Worm (Caenorhabditis elegans) whole organism, L3 larva: Measurements from ENCODE around the gene F59D12.2.

Experiments
- R02D3.7 ChIP-seq: fragments of 150-350 bp; optimal IDR thresholded peaks from 2 replicates; lab custom pipeline; 2014; ENCODE audit warnings: missing biosample characterization, missing genetic modification characterization
- aly-2 ChIP-seq: fragments of 150-350 bp; optimal IDR thresholded peaks from 2 replicates; lab custom pipeline; 2014; ENCODE audit warnings: missing biosample characterization, missing genetic modification characterization
- ama-1 ChIP-seq: fragments of 150-350 bp; optimal IDR thresholded peaks from 2 replicates; lab custom pipeline; 2018
- ceh-16 ChIP-seq: sonication (generic microtip); optimal IDR thresholded peaks from 2 replicates; lab custom pipeline; 2017; ENCODE audit warnings: missing biosample characterization, missing genetic modification characterization
- ceh-28 ChIP-seq: fragments of 150-350 bp; optimal IDR thresholded peaks from 2 replicates; lab custom pipeline; 2014; ENCODE audit warnings: missing biosample characterization, missing genetic modification reagents, missing genetic modification characterization
- ceh-9 ChIP-seq: sonication (generic microtip); optimal IDR thresholded peaks from 2 replicates; lab custom pipeline; 2018; ENCODE audit warnings: missing biosample characterization, missing genetic modification characterization
- daf-12 ChIP-seq: fragments of 150-350 bp; optimal IDR thresholded peaks from 2 replicates; lab custom pipeline; 2014; ENCODE audit warnings: missing biosample characterization, missing genetic modification reagents, missing genetic modification characterization
- egl-27 ChIP-seq: sonication (generic microtip); optimal IDR thresholded peaks from 4 replicates; lab custom pipeline; 2017; ENCODE audit warnings: missing biosample characterization, missing genetic modification reagents, missing genetic modification characterization
- egl-5 ChIP-seq: fragments of 150-350 bp; optimal IDR thresholded peaks from 2 replicates; lab custom pipeline; 2017; ENCODE audit warnings: missing biosample characterization, missing genetic modification reagents, missing genetic modification characterization, inconsistent platforms
- elt-2 ChIP-seq: sonication (generic microtip); optimal IDR thresholded peaks from 2 replicates; lab custom pipeline; 2016; ENCODE audit warnings: missing genetic modification reagents, mild to moderate bottlenecking, missing genetic modification characterization, missing compliant biosample characterization
- elt-3 ChIP-seq, 3 experiments: fragments of 150-350 bp in 1 of 3; sonication (generic microtip) in 2 of 3; optimal IDR thresholded peaks; 2 replicates in 2 of 3; 4 replicates in 1 of 3; lab custom pipeline; 2014 to 2017; ENCODE audit warnings: missing biosample characterization in 3 of 3, missing genetic modification characterization in 3 of 3
- fkh-10 ChIP-seq: sonication (generic microtip); optimal IDR thresholded peaks from 2 replicates; lab custom pipeline; 2017; ENCODE audit warnings: missing biosample characterization, missing genetic modification reagents, missing genetic modification characterization
- fos-1 ChIP-seq: fragments of 150-350 bp; optimal IDR thresholded peaks from 2 replicates; lab custom pipeline; 2014; ENCODE audit warnings: missing biosample characterization, missing genetic modification characterization
- hmg-11 ChIP-seq: sonication (generic microtip); optimal IDR thresholded peaks from 2 replicates; lab custom pipeline; 2016; ENCODE audit warnings: missing genetic modification characterization, missing compliant biosample characterization
- jun-1 ChIP-seq: fragments of 150-350 bp; optimal IDR thresholded peaks from 2 replicates; lab custom pipeline; 2014; ENCODE audit warnings: missing biosample characterization, missing genetic modification reagents, missing genetic modification characterization
- lin-15B ChIP-seq: fragments of 150-350 bp; optimal IDR thresholded peaks from 2 replicates; lab custom pipeline; 2014; ENCODE audit warnings: missing biosample characterization, missing genetic modification characterization
- lin-39 ChIP-seq: fragments of 150-350 bp; optimal IDR thresholded peaks from 2 replicates; lab custom pipeline; 2018; ENCODE audit warnings: missing biosample characterization, missing genetic modification reagents, missing genetic modification characterization
- lsy-12 ChIP-seq: sonication (generic microtip); optimal IDR thresholded peaks from 2 replicates; lab custom pipeline; 2016; ENCODE audit warnings: mild to moderate bottlenecking, missing genetic modification characterization, missing compliant biosample characterization
- mdl-1 ChIP-seq: fragments of 150-350 bp; optimal IDR thresholded peaks from 2 replicates; lab custom pipeline; 2014; ENCODE audit warnings: missing biosample characterization, missing genetic modification characterization
- nfya-1 ChIP-seq: sonication (generic microtip); optimal IDR thresholded peaks from 2 replicates; lab custom pipeline; 2017; ENCODE audit warnings: missing genetic modification characterization, mild to moderate bottlenecking, missing compliant biosample characterization, antibody characterized with exemption, moderate library complexity; ENCODE audit not compliant: insufficient read depth
- nhr-11 ChIP-seq: fragments of 150-350 bp; optimal IDR thresholded peaks from 2 replicates; lab custom pipeline; 2014; ENCODE audit warnings: missing biosample characterization, missing genetic modification characterization
- nhr-12 ChIP-seq: fragments of 150-350 bp; optimal IDR thresholded peaks from 2 replicates; lab custom pipeline; 2014; ENCODE audit warnings: missing biosample characterization, missing genetic modification characterization
- nhr-23 ChIP-seq: fragments of 150-350 bp; optimal IDR thresholded peaks from 2 replicates; lab custom pipeline; 2014; ENCODE audit warnings: missing biosample characterization, missing genetic modification reagents, missing genetic modification characterization
- nhr-237 ChIP-seq: fragments of 150-350 bp; optimal IDR thresholded peaks from 2 replicates; lab custom pipeline; 2014; ENCODE audit warnings: missing biosample characterization, missing genetic modification characterization
- nhr-25 ChIP-seq: sonication (generic microtip); optimal IDR thresholded peaks from 2 replicates; lab custom pipeline; 2017; ENCODE audit warnings: missing biosample characterization, missing genetic modification characterization
- nhr-28 ChIP-seq: fragments of 150-350 bp; optimal IDR thresholded peaks from 2 replicates; lab custom pipeline; 2014; ENCODE audit warnings: missing biosample characterization, missing genetic modification characterization
- nhr-67 ChIP-seq: fragments of 150-350 bp; optimal IDR thresholded peaks from 2 replicates; lab custom pipeline; 2014; ENCODE audit warnings: missing biosample characterization, missing genetic modification characterization
- nhr-76 ChIP-seq: fragments of 150-350 bp; sonication (generic microtip); optimal IDR thresholded peaks from 5 replicates; lab custom pipeline; 2014; ENCODE audit warnings: missing biosample characterization, missing genetic modification characterization
- nhr-77 ChIP-seq: fragments of 150-350 bp; optimal IDR thresholded peaks from 2 replicates; lab custom pipeline; 2014; ENCODE audit warnings: missing biosample characterization, missing genetic modification characterization
- pha-4 ChIP-seq: fragments of 150-350 bp; optimal IDR thresholded peaks from 2 replicates; lab custom pipeline; 2014; ENCODE audit warnings: missing biosample characterization, missing genetic modification reagents, missing genetic modification characterization
- pqm-1 ChIP-seq: fragments of 150-350 bp; optimal IDR thresholded peaks from 2 replicates; lab custom pipeline; 2017; ENCODE audit warnings: missing biosample characterization, missing genetic modification characterization, inconsistent platforms
- snpc-4 ChIP-seq: fragments of 150-350 bp; optimal IDR thresholded peaks from 2 replicates; lab custom pipeline; 2014; ENCODE audit warnings: missing biosample characterization, missing genetic modification characterization
- tbx-2 ChIP-seq: sonication (generic microtip); optimal IDR thresholded peaks from 2 replicates; lab custom pipeline; 2016; ENCODE audit warnings: mild to moderate bottlenecking, missing genetic modification characterization, missing compliant biosample characterization
- unc-62 ChIP-seq: fragments of 150-350 bp; sonication (generic microtip); optimal IDR thresholded peaks from 4 replicates; lab custom pipeline; 2014; ENCODE audit warnings: missing biosample characterization, missing genetic modification reagents, missing genetic modification characterization
- zag-1 ChIP-seq: fragments of 150-350 bp; optimal IDR thresholded peaks from 2 replicates; lab custom pipeline; 2014; ENCODE audit warnings: missing biosample characterization, missing genetic modification characterization
- ztf-11 ChIP-seq: fragments of 150-350 bp; optimal IDR thresholded peaks from 2 replicates; lab custom pipeline; 2014; ENCODE audit warnings: missing biosample characterization, missing genetic modification characterization

Gene F59D12.2

ce11 chrX:15663740-15664139 lies 11.8 kb downstream of the F59D12.2 start:
- TF ChIP-seq nhr-25 (tag; lab: Kevin White, UChicago): no peak
- no peak for TF ChIP-seq nhr-23 (tag; lab: Kevin White, UChicago)
- TF ChIP-seq ztf-11 (tag; lab: Kevin White, UChicago): no peak
- TF ChIP-seq hmg-11 (tag; lab: Kevin White, UChicago): no peak
- no peak for TF ChIP-seq ama-1
- no peak for TF ChIP-seq zag-1 (tag; lab: Kevin White, UChicago)
- TF ChIP-seq nhr-76: no peak
- TF ChIP-seq lsy-12 (tag; lab: Kevin White, UChicago): no peak
- peak; percentile 41 for TF ChIP-seq snpc-4 (tag; lab: Kevin White, UChicago)

ce11 chrX:15659561-15659960 lies 16.0 kb downstream of the F59D12.2 start:
- TF ChIP-seq lin-39 (tag; lab: Kevin White, UChicago): peak; percentile 14
- no peak for TF ChIP-seq R02D3.7 (tag; lab: Kevin White, UChicago)
- TF ChIP-seq nhr-25 (tag; lab: Kevin White, UChicago): no peak
- peak; percentile 25 for TF ChIP-seq nfya-1 (tag; lab: Kevin White, UChicago)
- TF ChIP-seq hmg-11 (tag; lab: Kevin White, UChicago): peak; percentile 6
- peak; percentile 44 for TF ChIP-seq fkh-10

ce11 chrX:15657773-15658172 lies 17.7 kb downstream of the F59D12.2 start:
- TF ChIP-seq tbx-2 (tag; lab: Kevin White, UChicago) (no peak), nhr-11 (tag; lab: Kevin White, UChicago) (no peak), fos-1 (tag; lab: Kevin White, UChicago) (no peak), nhr-76 (no peak), R02D3.7 (tag; lab: Kevin White, UChicago) (no peak), jun-1 (tag; lab: Kevin White, UChicago) (no peak), nhr-77 (no peak), ceh-9 (no peak), ceh-16 (no peak), egl-27 (tag; lab: Kevin White, UChicago) (no peak), nhr-237 (tag; lab: Kevin White, UChicago) (no peak), ztf-11 (tag; lab: Kevin White, UChicago) (no peak), elt-3 (tag; optimal IDR thresholded peaks at IDR 0.05; lab: Kevin White, UChicago) (no peak), pqm-1 (no peak)

ce11 chrX:15655623-15656022 lies 19.9 kb downstream of the F59D12.2 start:
- no peak for TF ChIP-seq mdl-1 (tag; lab: Kevin White, UChicago)
- TF ChIP-seq ceh-9: no peak
- no peak for TF ChIP-seq egl-5 (tag; lab: Kevin White, UChicago)
- TF ChIP-seq unc-62: no peak
- no peak for TF ChIP-seq elt-2
- no peak for TF ChIP-seq daf-12

- TF ChIP-seq nhr-28 (tag; lab: Kevin White, UChicago) (no peak), egl-27 (tag; lab: Kevin White, UChicago) (no peak), daf-12 (no peak), zag-1 (tag; lab: Kevin White, UChicago) (no peak), lin-15B (tag; lab: Kevin White, UChicago) (no peak), nhr-12 (tag; lab: Kevin White, UChicago) (no peak), nhr-76 (no peak), ceh-16 (no peak), ceh-9 (no peak), nhr-67 (tag; lab: Kevin White, UChicago) (no peak), elt-2 (no peak)
These were observed 20.6 kb downstream of the F59D12.2 start for ce11 chrX:15654969-15655368.

ce11 chrX:15653196-15653595 lies 22.3 kb downstream of the F59D12.2 start:
- TF ChIP-seq pha-4 (tag; lab: Kevin White, UChicago) (no peak), aly-2 (tag; lab: Kevin White, UChicago) (no peak), lin-39 (tag; lab: Kevin White, UChicago) (peak; percentile 55), ceh-28 (no peak), egl-5 (tag; lab: Kevin White, UChicago) (no peak)
